Worm (Caenorhabditis elegans): Measurements from ENCODE around the gene ZK546.2.

DNA sequence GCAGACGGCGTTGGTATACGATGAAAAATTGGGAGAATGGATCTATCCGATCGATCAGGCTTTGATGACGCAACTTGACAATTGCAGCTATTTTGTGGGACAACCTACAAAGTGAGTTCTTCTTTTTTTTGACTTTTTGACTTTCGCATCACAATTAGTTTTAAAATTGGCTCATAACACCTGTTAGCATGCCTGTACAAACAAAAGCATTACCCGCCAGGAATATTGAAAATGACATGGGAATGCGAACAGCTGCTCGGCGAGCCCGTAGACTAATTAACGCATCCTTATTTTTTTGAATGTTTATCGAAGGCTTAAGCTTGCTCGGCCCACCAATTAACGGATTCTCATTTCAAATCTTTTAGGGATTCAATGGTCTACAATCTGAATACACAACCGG is 41.4 kb downstream of the ZK546.2 start:
- TF ChIP-seq T22C8.4 (GFP tag; IDR thresholded peaks at IDR 0.05) (no peak), ztf-29 (GFP tag; IDR thresholded peaks at IDR 0.05) (no peak), flt-1 (GFP tag; IDR thresholded peaks at IDR 0.05) (no peak), cog-1 (tag; optimal IDR thresholded peaks at IDR 0.05) (no peak), ztf-23 (GFP tag; IDR thresholded peaks at IDR 0.05) (no peak), ref-1 (GFP tag; conservative IDR thresholded peaks at IDR 0.05) (no peak), klf-2 (GFP tag; conservative IDR thresholded peaks at IDR 0.05) (no peak), med-1 (GFP tag; optimal IDR thresholded peaks at IDR 0.05; ENCODE audit: insufficient read depth) (no peak), tab-1 (GFP tag; IDR thresholded peaks at IDR 0.05) (no peak)

Measured in whole organism, midembryonic.